Worm (Caenorhabditis elegans) whole organism, midembryonic: ENCODE results near the gene T01C4.8.

Source experiments
- T22C8.4 ChIP-seq: fragments of 200-800 bp; sonication (Bioruptor generic); IDR thresholded peaks from 2 replicates; pipeline ENCODE4 v1.3.6; 2022; ENCODE audit warnings: missing genetic modification characterization, missing compliant biosample characterization
- cog-1 ChIP-seq: sonication (generic microtip); optimal IDR thresholded peaks from 2 replicates; lab custom pipeline; 2016; ENCODE audit warnings: missing genetic modification characterization, missing compliant biosample characterization
- flt-1 ChIP-seq: fragments of 200-800 bp; sonication (Bioruptor generic); IDR thresholded peaks from 2 replicates; pipeline ENCODE4 v1.3.6; 2022; ENCODE audit warnings: missing genetic modification characterization, missing compliant biosample characterization
- klf-2 ChIP-seq: fragments of 200-800 bp; sonication (Bioruptor generic); conservative IDR thresholded peaks from 2 replicates; pipeline ENCODE4 v1.3.6; 2022; ENCODE audit warnings: missing genetic modification reagents, missing genetic modification characterization, missing compliant biosample characterization
- med-1 ChIP-seq: sonication (generic microtip); optimal IDR thresholded peaks from 2 replicates; lab custom pipeline; 2017; ENCODE audit warnings: missing genetic modification characterization, mild to moderate bottlenecking, missing compliant biosample characterization, antibody characterized with exemption, missing genetic modification reagents; ENCODE audit not compliant: insufficient read depth
- ref-1 ChIP-seq: fragments of 200-800 bp; sonication (Bioruptor generic); conservative IDR thresholded peaks from 2 replicates; pipeline ENCODE4 v1.3.6; 2022; ENCODE audit warnings: missing genetic modification reagents, missing genetic modification characterization, missing compliant biosample characterization
- tab-1 ChIP-seq: fragments of 200-800 bp; sonication (Bioruptor generic); IDR thresholded peaks from 2 replicates; pipeline ENCODE4 v1.3.6; 2022; ENCODE audit warnings: missing genetic modification characterization, missing compliant biosample characterization
- ztf-23 ChIP-seq: fragments of 200-800 bp; sonication (Bioruptor generic); IDR thresholded peaks from 2 replicates; pipeline ENCODE4 v1.3.6; 2022; ENCODE audit warnings: missing genetic modification reagents, missing genetic modification characterization, missing compliant biosample characterization
- ztf-29 ChIP-seq: fragments of 200-800 bp; sonication (Bioruptor generic); IDR thresholded peaks from 2 replicates; pipeline ENCODE4 v1.3.6; 2022; ENCODE audit warnings: missing genetic modification reagents, missing genetic modification characterization, missing compliant biosample characterization

The T01C4.8 gene

DNA sequence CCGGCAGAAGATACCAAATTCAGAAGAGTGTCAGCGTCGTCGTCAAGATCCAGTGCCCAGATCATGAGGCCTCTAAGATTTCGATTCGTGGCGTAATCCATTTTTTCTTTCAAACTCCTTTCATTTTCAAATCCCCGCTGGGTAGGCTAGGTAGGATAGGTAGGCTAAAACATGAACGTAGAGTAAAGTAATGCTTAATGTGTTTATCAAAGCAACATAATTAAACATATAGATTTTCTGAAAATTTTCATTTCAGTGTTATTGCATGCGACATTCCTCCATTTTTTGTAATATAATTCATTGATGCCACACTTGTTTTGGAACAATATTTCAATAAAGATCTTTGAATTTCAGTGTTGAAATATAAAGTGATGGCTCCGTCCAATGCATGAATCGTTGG is at the start of gene T01C4.8:
Gene T01C4.8 (minus strand): TSS at position 101 of the 400 bp plus-strand sequence.
- TF ChIP-seq klf-2 (GFP tag; lab: Robert Waterston, UW) (no peak), ztf-23 (GFP tag; lab: Robert Waterston, UW) (no peak), cog-1 (tag; lab: Kevin White, UChicago) (no peak)

ce11 chrV:7178843-7179242 is 49.5 kb upstream of the T01C4.8 start, which contains the start of gene cpsf-2:
Gene cpsf-2, plus strand, starts transcription at chrV:7179172.
- no peak for TF ChIP-seq med-1 (GFP tag; lab: Kevin White, UChicago)

DNA sequence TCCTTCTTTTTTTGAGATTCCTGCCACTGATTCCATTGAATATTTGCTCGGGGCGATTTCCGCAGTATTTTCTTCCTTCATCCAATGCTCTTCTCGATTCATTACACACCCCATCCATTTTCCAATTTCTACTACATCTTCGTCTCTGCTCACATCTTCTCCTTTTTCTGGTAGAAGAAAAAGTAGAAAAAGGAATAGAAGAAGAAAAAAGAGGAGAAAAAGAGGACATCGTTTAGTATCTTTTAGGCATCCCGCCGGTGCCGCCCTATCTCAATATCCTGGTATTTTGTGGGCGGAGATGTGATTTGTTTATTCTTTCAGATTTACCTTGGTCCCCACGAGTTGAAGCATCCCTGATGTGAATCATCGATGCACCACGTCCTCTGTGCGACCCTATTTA is 45.8 kb upstream of the T01C4.8 start, which contains the start of gene lgc-39:
Gene lgc-39 (plus strand): TSS at position 301 of the 400 bp plus-strand sequence.
- no peak for TF ChIP-seq T22C8.4 (GFP tag; lab: Robert Waterston, UW)
- TF ChIP-seq med-1 (GFP tag; lab: Kevin White, UChicago): no peak
- TF ChIP-seq ztf-29 (GFP tag; lab: Robert Waterston, UW): no peak
- no peak for TF ChIP-seq cog-1 (tag; lab: Kevin White, UChicago)
- TF ChIP-seq ztf-23 (GFP tag; lab: Robert Waterston, UW): no peak
- TF ChIP-seq ref-1: no peak
- no peak for TF ChIP-seq klf-2 (GFP tag; lab: Robert Waterston, UW)
- TF ChIP-seq flt-1 (GFP tag; lab: Robert Waterston, UW): no peak
- no peak for TF ChIP-seq tab-1 (GFP tag; lab: Robert Waterston, UW)

DNA sequence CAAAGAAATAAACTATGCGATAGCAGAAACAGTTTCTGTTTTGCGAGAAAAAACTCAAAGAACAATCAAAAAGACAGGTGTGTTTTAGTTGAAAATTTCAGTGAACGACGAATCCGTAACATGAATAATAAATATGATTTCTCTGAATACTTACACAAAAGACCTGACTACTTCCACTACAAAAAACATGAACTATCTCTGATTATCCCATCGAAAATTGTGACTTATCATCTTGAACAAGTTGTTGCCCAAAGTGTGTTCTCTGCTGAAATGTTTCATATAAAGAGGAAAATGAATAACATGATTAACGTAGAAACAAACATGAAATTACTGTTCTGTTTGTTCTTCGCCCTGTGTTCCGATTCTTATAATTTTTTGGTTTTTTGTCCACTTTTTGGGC is 37.3 kb upstream of the T01C4.8 start, which contains the start of gene ugt-36:
Gene ugt-36 (plus strand): TSS at position 301 of the 400 bp plus-strand sequence.
- TF ChIP-seq med-1 (GFP tag; lab: Kevin White, UChicago): no peak
- no peak for TF ChIP-seq ztf-23 (GFP tag; lab: Robert Waterston, UW)
- TF ChIP-seq klf-2 (GFP tag; lab: Robert Waterston, UW): no peak
- no peak for TF ChIP-seq ref-1
- no peak for TF ChIP-seq ztf-29 (GFP tag; lab: Robert Waterston, UW)
- TF ChIP-seq T22C8.4 (GFP tag; lab: Robert Waterston, UW): no peak
- no peak for TF ChIP-seq tab-1 (GFP tag; lab: Robert Waterston, UW)
- TF ChIP-seq cog-1 (tag; lab: Kevin White, UChicago): no peak
- no peak for TF ChIP-seq flt-1 (GFP tag; lab: Robert Waterston, UW)

- TF ChIP-seq T22C8.4 (GFP tag; lab: Robert Waterston, UW): no peak
- no peak for TF ChIP-seq ref-1
- no peak for TF ChIP-seq flt-1 (GFP tag; lab: Robert Waterston, UW)
- no peak for TF ChIP-seq ztf-29 (GFP tag; lab: Robert Waterston, UW)
- no peak for TF ChIP-seq klf-2 (GFP tag; lab: Robert Waterston, UW)
Observed at ce11 chrV:7164210-7164609, 34.9 kb upstream of the T01C4.8 start, which contains the start of gene srh-83. Gene srh-83, plus strand, starts transcription at chrV:7164510.

DNA sequence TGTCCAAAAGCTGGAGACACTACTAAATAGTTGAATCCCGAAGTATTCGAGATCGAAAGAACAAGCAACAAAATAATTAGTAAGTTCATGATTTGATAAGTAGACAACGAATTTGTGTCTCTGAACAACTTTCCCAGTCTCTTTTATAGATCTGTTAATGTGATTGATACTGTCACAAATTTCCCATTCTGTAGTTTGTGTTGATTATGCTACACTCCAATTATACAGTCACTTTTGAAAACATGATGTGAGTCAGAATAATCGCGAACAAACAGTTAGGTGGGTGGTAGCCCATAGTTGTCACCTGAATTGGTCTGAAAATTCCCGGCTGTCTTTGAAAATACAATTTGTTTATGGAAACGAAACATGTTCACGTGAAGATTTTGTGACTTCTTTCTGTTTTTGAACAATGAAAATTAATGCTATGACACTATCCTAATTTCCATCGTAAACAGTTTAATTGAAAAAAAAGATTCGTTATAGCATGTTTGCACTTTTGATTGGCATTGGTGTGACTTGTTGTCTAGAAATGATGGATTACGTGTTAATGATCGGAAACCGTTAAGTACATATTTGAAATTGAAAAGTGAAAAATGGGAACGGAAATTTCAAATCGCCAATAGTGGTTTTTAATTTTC is 34.2 kb upstream of the T01C4.8 start, which contains the start of gene ugt-41:
Gene ugt-41 (minus strand): TSS at position 119 of the 638 bp plus-strand sequence.
- TF ChIP-seq ztf-29 (GFP tag; lab: Robert Waterston, UW): no peak
- no peak for TF ChIP-seq cog-1 (tag; lab: Kevin White, UChicago)
- no peak for TF ChIP-seq ref-1
- no peak for TF ChIP-seq ztf-23 (GFP tag; lab: Robert Waterston, UW)
- no peak for TF ChIP-seq T22C8.4 (GFP tag; lab: Robert Waterston, UW)
- TF ChIP-seq tab-1 (GFP tag; lab: Robert Waterston, UW): no peak
- TF ChIP-seq flt-1 (GFP tag; lab: Robert Waterston, UW): no peak
- TF ChIP-seq med-1 (GFP tag; lab: Kevin White, UChicago): no peak
- TF ChIP-seq klf-2 (GFP tag; lab: Robert Waterston, UW): no peak

- TF ChIP-seq med-1 (GFP tag; lab: Kevin White, UChicago) (no peak), ztf-23 (GFP tag; lab: Robert Waterston, UW) (no peak), cog-1 (tag; lab: Kevin White, UChicago) (no peak), ztf-29 (GFP tag; lab: Robert Waterston, UW) (no peak), flt-1 (GFP tag; lab: Robert Waterston, UW) (no peak), ref-1 (no peak), tab-1 (GFP tag; lab: Robert Waterston, UW) (no peak), klf-2 (GFP tag; lab: Robert Waterston, UW) (no peak), T22C8.4 (GFP tag; lab: Robert Waterston, UW) (no peak)
Observed at ce11 chrV:7159391-7159790, 30.0 kb upstream of the T01C4.8 start, which contains the start of gene str-204. Gene str-204, plus strand, starts transcription at chrV:7159691.

DNA sequence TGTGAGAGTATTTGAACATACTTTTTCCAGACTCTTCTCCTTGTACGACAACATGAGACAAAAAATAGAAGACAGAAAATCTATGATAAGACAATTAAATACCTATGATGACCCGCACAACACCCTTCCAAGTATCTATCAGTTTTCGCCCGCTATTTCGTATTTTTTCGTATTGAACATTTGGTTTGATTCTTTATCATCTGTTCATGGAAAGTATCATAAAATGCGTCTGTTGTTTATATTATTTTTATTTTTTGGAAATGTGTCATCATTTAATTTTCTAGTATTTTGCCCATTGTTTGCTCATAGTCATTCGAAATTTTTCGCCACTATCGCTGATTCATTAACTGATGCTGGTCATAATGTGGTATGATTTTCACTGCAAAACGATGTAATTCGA is 27.7 kb upstream of the T01C4.8 start, which contains the start of gene ugt-39:
Gene ugt-39 (plus strand): TSS at position 54 of the 400 bp plus-strand sequence.
- TF ChIP-seq flt-1 (GFP tag; lab: Robert Waterston, UW) (no peak), klf-2 (GFP tag; lab: Robert Waterston, UW) (no peak), cog-1 (tag; lab: Kevin White, UChicago) (no peak), ztf-29 (GFP tag; lab: Robert Waterston, UW) (no peak), tab-1 (GFP tag; lab: Robert Waterston, UW) (no peak), T22C8.4 (GFP tag; lab: Robert Waterston, UW) (no peak), med-1 (GFP tag; lab: Kevin White, UChicago) (no peak)

ce11 chrV:7156079-7156478 is 26.7 kb upstream of the T01C4.8 start, which contains the start of gene F10D2.10:
Gene F10D2.10, minus strand, starts transcription at chrV:7156179.
- no peak for TF ChIP-seq flt-1 (GFP tag; lab: Robert Waterston, UW)
- TF ChIP-seq tab-1 (GFP tag; lab: Robert Waterston, UW): no peak
- no peak for TF ChIP-seq ztf-29 (GFP tag; lab: Robert Waterston, UW)
- no peak for TF ChIP-seq klf-2 (GFP tag; lab: Robert Waterston, UW)
- TF ChIP-seq ref-1: no peak
- TF ChIP-seq med-1 (GFP tag; lab: Kevin White, UChicago): no peak
- no peak for TF ChIP-seq T22C8.4 (GFP tag; lab: Robert Waterston, UW)
